Worm (Caenorhabditis elegans): ENCODE measurements around the gene msp-79.
A peak's percentile ranks its signal among the peaks of the same experiment; 100 is the strongest.

msp-79 gene

ce11 chrIV:9784689-9785088, 17.7 kb upstream of the msp-79 start, which contains the start of gene sre-4:
Gene sre-4 (minus strand): TSS chrIV:9784789.
- TF ChIP-seq dsc-1 (tag; optimal IDR thresholded peaks at IDR 0.05) = peak; percentile 9
- no peak for TF ChIP-seq dpl-1 (GFP tag; optimal IDR thresholded peaks at IDR 0.05)

ce11 chrIV:9778016-9778415, 11.1 kb upstream of the msp-79 start, which contains the start of gene T13F2.6:
Gene T13F2.6 (plus strand): TSS chrIV:9778321.
- TF ChIP-seq lin-14 (GFP tag; optimal IDR thresholded peaks at IDR 0.05) = no peak
- no peak for TF ChIP-seq lir-3 (tag; optimal IDR thresholded peaks at IDR 0.05; ENCODE audit: poor library complexity)
- no peak for TF ChIP-seq nhr-71 (tag; optimal IDR thresholded peaks at IDR 0.05)
- no peak for TF ChIP-seq ztf-11 (tag; optimal IDR thresholded peaks at IDR 0.05)
- TF ChIP-seq aly-2 (tag; optimal IDR thresholded peaks at IDR 0.05) = no peak

- peak; percentile 30 for TF ChIP-seq dsc-1 (tag; optimal IDR thresholded peaks at IDR 0.05)
- peak; percentile 83 for TF ChIP-seq lir-3 (tag; optimal IDR thresholded peaks at IDR 0.05; ENCODE audit: poor library complexity)
- peak; percentile 80 for TF ChIP-seq ceh-90 (tag; optimal IDR thresholded peaks at IDR 0.05)
- peak; percentile 56 for TF ChIP-seq lin-14 (GFP tag; optimal IDR thresholded peaks at IDR 0.05)
- TF ChIP-seq isw-1 (GFP tag; IDR thresholded peaks at IDR 0.05) = peak; percentile 33; the same call in 1 of the 2 replicates
- TF ChIP-seq nhr-71 (tag; optimal IDR thresholded peaks at IDR 0.05) = peak; percentile 65
- TF ChIP-seq sptf-1 (tag; optimal IDR thresholded peaks at IDR 0.05) = no peak
- TF ChIP-seq egl-27 (tag; optimal IDR thresholded peaks at IDR 0.05) = no peak
- TF ChIP-seq unc-130 (tag; optimal IDR thresholded peaks at IDR 0.05) = no peak
- no peak for TF ChIP-seq ama-1 (optimal IDR thresholded peaks at IDR 0.05)
- TF ChIP-seq tbx-2 (tag; optimal IDR thresholded peaks at IDR 0.05) = peak; percentile 54
- peak; percentile 79 for TF ChIP-seq nhr-85 (tag)
- no peak for TF ChIP-seq nhr-237 (tag; optimal IDR thresholded peaks at IDR 0.05)
- peak; percentile 29 to 80 for TF ChIP-seq lsy-2 (tag; optimal IDR thresholded peaks at IDR 0.05)
- peak; percentile 34 for TF ChIP-seq snpc-4 (tag; optimal IDR thresholded peaks at IDR 0.05)
- TF ChIP-seq efl-1 (optimal IDR thresholded peaks at IDR 0.05) = peak; percentile 93 to 94
- TF ChIP-seq efl-1 (GFP tag; optimal IDR thresholded peaks at IDR 0.05 in 1 of 2) = peak; percentile 92 to 99
- TF ChIP-seq nhr-47 (tag; optimal IDR thresholded peaks at IDR 0.05) = peak; percentile 59
- TF ChIP-seq fkh-4 (tag; optimal IDR thresholded peaks at IDR 0.05; ENCODE audit: borderline replicate concordance) = peak; percentile 4
- peak; percentile 93 to 96 for TF ChIP-seq lin-35 (GFP tag; optimal IDR thresholded peaks at IDR 0.05)
- peak; percentile 33 for TF ChIP-seq nhr-90 (tag; optimal IDR thresholded peaks at IDR 0.05; ENCODE audit: poor library complexity)
- no peak for TF ChIP-seq tlp-1 (tag; optimal IDR thresholded peaks at IDR 0.05)
- TF ChIP-seq irx-1 (tag; optimal IDR thresholded peaks at IDR 0.05) = peak; percentile 51
- TF ChIP-seq fkh-10 (GFP tag; optimal IDR thresholded peaks at IDR 0.05) = no peak
- TF ChIP-seq ceh-82 (tag; optimal IDR thresholded peaks at IDR 0.05) = peak in 2 of 3 experiments; percentile 7 to 44
- TF ChIP-seq egl-13 (tag; optimal IDR thresholded peaks at IDR 0.05) = no peak
- TF ChIP-seq rnt-1 (tag; optimal IDR thresholded peaks at IDR 0.05) = peak; percentile 91
- TF ChIP-seq fkh-8 (tag; optimal IDR thresholded peaks at IDR 0.05) = no peak
- peak; percentile 72 for TF ChIP-seq skn-1 (tag; optimal IDR thresholded peaks at IDR 0.05)
- TF ChIP-seq ets-5 (GFP tag; IDR thresholded peaks at IDR 0.05) = no peak
- TF ChIP-seq snu-23 (GFP tag; optimal IDR thresholded peaks at IDR 0.05) = peak; percentile 37
- TF ChIP-seq vab-15 (tag; optimal IDR thresholded peaks at IDR 0.05) = no peak
- peak; percentile 67 for TF ChIP-seq blmp-1 (tag; optimal IDR thresholded peaks at IDR 0.05)
- peak; percentile 35 for TF ChIP-seq swsn-7 (tag; optimal IDR thresholded peaks at IDR 0.05)
- peak; percentile 66 for TF ChIP-seq pax-3 (tag; optimal IDR thresholded peaks at IDR 0.05)
- TF ChIP-seq grh-1 (GFP tag; IDR thresholded peaks at IDR 0.05) = no peak
- peak; percentile 87 to 95 (median 91) for TF ChIP-seq dpl-1 (GFP tag; optimal IDR thresholded peaks at IDR 0.05)
- TF ChIP-seq ztf-11 (tag; optimal IDR thresholded peaks at IDR 0.05) = peak in 1 of 2 experiments; percentile 43
- TF ChIP-seq C16A3.4 (tag; optimal IDR thresholded peaks at IDR 0.05) = peak; percentile 65
- TF ChIP-seq nhr-11 (tag; optimal IDR thresholded peaks at IDR 0.05) = no peak
- TF ChIP-seq unc-30 (tag; optimal IDR thresholded peaks at IDR 0.05) = no peak
- TF ChIP-seq nhr-20 (tag; optimal IDR thresholded peaks at IDR 0.05) = peak; percentile 47
- TF ChIP-seq elt-3 (tag; optimal IDR thresholded peaks at IDR 0.05) = peak in 2 of 6 experiments; percentile 32 to 33
- TF ChIP-seq sox-4 (tag; optimal IDR thresholded peaks at IDR 0.05) = no peak
- TF ChIP-seq mep-1 (tag; optimal IDR thresholded peaks at IDR 0.05) = peak; percentile 55
- TF ChIP-seq xbp-1 (tag; optimal IDR thresholded peaks at IDR 0.05) = peak; percentile 49
- TF ChIP-seq fos-1 (tag; optimal IDR thresholded peaks at IDR 0.05) = peak; percentile 30
These were observed 10.6 kb upstream of the msp-79 start, which contains the start of gene sna-2 for ce11 chrIV:9777535-9777934. Gene sna-2 (minus strand): TSS chrIV:9777634.

All from whole organism, L1 larva.